Fruit fly (Drosophila melanogaster): ENCODE measurements around the gene nudC.

dm6 chr3L:16762203-16762997 is 42.4 kb upstream of the nudC start:
- TF ChIP-seq CG7368 (GFP tag; optimal IDR thresholded peaks at IDR 0.05) (peak; percentile 33), CG1621 (tag; optimal IDR thresholded peaks at IDR 0.05) (peak; percentile 58)

Data from whole organism, prepupa.